Worm (Caenorhabditis elegans) whole organism, L2 larva: Measurements from ENCODE around the gene hcp-2.

Experiments
- C34F6.9 ChIP-seq: fragments of 150-350 bp; optimal IDR thresholded peaks from 2 replicates; lab custom pipeline; 2014; ENCODE audit warnings: missing biosample characterization, missing genetic modification characterization
- F13H6.1 ChIP-seq: sonication (generic microtip); optimal IDR thresholded peaks from 2 replicates; lab custom pipeline; 2016; ENCODE audit warnings: missing genetic modification characterization, missing compliant biosample characterization
- R02D3.7 ChIP-seq: fragments of 150-350 bp; optimal IDR thresholded peaks from 2 replicates; lab custom pipeline; 2014; ENCODE audit warnings: missing biosample characterization, missing genetic modification characterization
- Y55F3AM.14 ChIP-seq: fragments of 200-800 bp; sonication (Bioruptor generic); optimal IDR thresholded peaks from 2 replicates; lab custom pipeline; 2018; ENCODE audit warnings: mild to moderate bottlenecking, missing genetic modification characterization, missing compliant biosample characterization
- ZK546.5 ChIP-seq: sonication (generic microtip); optimal IDR thresholded peaks from 2 replicates; lab custom pipeline; 2017; ENCODE audit warnings: missing biosample characterization, missing genetic modification characterization
- alr-1 ChIP-seq: fragments of 150-350 bp; optimal IDR thresholded peaks from 2 replicates; lab custom pipeline; 2014; ENCODE audit warnings: missing biosample characterization, missing genetic modification characterization
- aly-2 ChIP-seq: fragments of 150-350 bp; optimal IDR thresholded peaks from 2 replicates; lab custom pipeline; 2014; ENCODE audit warnings: missing biosample characterization, missing genetic modification characterization
- ama-1 ChIP-seq: fragments of 150-350 bp; optimal IDR thresholded peaks from 2 replicates; lab custom pipeline; 2018; ENCODE audit warnings: inconsistent platforms
- blmp-1 ChIP-seq: sonication (generic microtip); optimal IDR thresholded peaks from 2 replicates; lab custom pipeline; 2017; ENCODE audit warnings: missing genetic modification characterization, mild to moderate bottlenecking, missing compliant biosample characterization, antibody characterized with exemption, moderate library complexity; ENCODE audit not compliant: insufficient read depth
- ceh-16 ChIP-seq: fragments of 150-350 bp; optimal IDR thresholded peaks from 2 replicates; lab custom pipeline; 2014; ENCODE audit warnings: missing biosample characterization, missing genetic modification characterization
- ceh-82 ChIP-seq: fragments of 150-350 bp; optimal IDR thresholded peaks from 2 replicates; lab custom pipeline; 2014; ENCODE audit warnings: missing biosample characterization, missing genetic modification characterization
- crh-2 ChIP-seq: sonication (generic microtip); optimal IDR thresholded peaks from 2 replicates; lab custom pipeline; 2017; ENCODE audit warnings: missing biosample characterization, missing genetic modification characterization
- dmd-4 ChIP-seq: sonication (generic microtip); optimal IDR thresholded peaks from 2 replicates; lab custom pipeline; 2017; ENCODE audit warnings: missing biosample characterization, missing genetic modification characterization
- fos-1 ChIP-seq: fragments of 150-350 bp; optimal IDR thresholded peaks from 2 replicates; lab custom pipeline; 2014; ENCODE audit warnings: missing biosample characterization, missing genetic modification characterization
- gmeb-1 ChIP-seq: fragments of 150-350 bp; optimal IDR thresholded peaks from 2 replicates; lab custom pipeline; 2014; ENCODE audit warnings: missing biosample characterization, missing genetic modification characterization
- lin-11 ChIP-seq: fragments of 150-350 bp; sonication (generic microtip); optimal IDR thresholded peaks from 2 replicates; lab custom pipeline; 2014; ENCODE audit warnings: missing biosample characterization, missing genetic modification characterization, inconsistent platforms, mixed read lengths
- lin-13 ChIP-seq: fragments of 150-350 bp; optimal IDR thresholded peaks from 2 replicates; lab custom pipeline; 2014; ENCODE audit warnings: missing biosample characterization, missing genetic modification reagents, missing genetic modification characterization
- lsy-2 ChIP-seq, 2 experiments: fragments of 150-350 bp in 1 of 2; sonication (generic microtip) in 1 of 2; optimal IDR thresholded peaks; 2 replicates each; lab custom pipeline; 2014 to 2017; ENCODE audit warnings: missing biosample characterization in 2 of 2, missing genetic modification characterization in 2 of 2
- mbf-1 ChIP-seq: sonication (generic microtip); optimal IDR thresholded peaks from 2 replicates; lab custom pipeline; 2017; ENCODE audit warnings: missing biosample characterization, missing genetic modification characterization
- nhr-10 ChIP-seq: sonication (generic microtip); optimal IDR thresholded peaks from 2 replicates; lab custom pipeline; 2017; ENCODE audit warnings: missing biosample characterization, missing genetic modification characterization
- nhr-11 ChIP-seq: fragments of 150-350 bp; optimal IDR thresholded peaks from 2 replicates; lab custom pipeline; 2014; ENCODE audit warnings: missing biosample characterization, missing genetic modification characterization
- nhr-12 ChIP-seq: fragments of 150-350 bp; optimal IDR thresholded peaks from 2 replicates; lab custom pipeline; 2014; ENCODE audit warnings: missing biosample characterization, missing genetic modification characterization
- nhr-129 ChIP-seq: fragments of 150-350 bp; optimal IDR thresholded peaks from 2 replicates; lab custom pipeline; 2014; ENCODE audit warnings: missing biosample characterization, missing genetic modification characterization
- nhr-21 ChIP-seq: fragments of 150-350 bp; optimal IDR thresholded peaks from 2 replicates; lab custom pipeline; 2014; ENCODE audit warnings: missing biosample characterization, missing genetic modification characterization
- nhr-23 ChIP-seq: fragments of 150-350 bp; optimal IDR thresholded peaks from 2 replicates; lab custom pipeline; 2014; ENCODE audit warnings: missing biosample characterization, missing genetic modification reagents, missing genetic modification characterization
- nhr-6 ChIP-seq: fragments of 150-350 bp; optimal IDR thresholded peaks from 2 replicates; lab custom pipeline; 2014; ENCODE audit warnings: missing biosample characterization, missing genetic modification characterization
- nhr-77 ChIP-seq: fragments of 150-350 bp; optimal IDR thresholded peaks from 2 replicates; lab custom pipeline; 2014; ENCODE audit warnings: missing biosample characterization, missing genetic modification characterization
- sem-4 ChIP-seq: fragments of 150-350 bp; optimal IDR thresholded peaks from 2 replicates; lab custom pipeline; 2014; ENCODE audit warnings: missing biosample characterization, missing genetic modification reagents, missing genetic modification characterization
- skn-1 ChIP-seq: sonication (generic microtip); optimal IDR thresholded peaks from 2 replicates; lab custom pipeline; 2017; ENCODE audit warnings: missing biosample characterization, missing genetic modification characterization
- sma-3 ChIP-seq: sonication (generic microtip); optimal IDR thresholded peaks from 2 replicates; lab custom pipeline; 2016; ENCODE audit warnings: missing genetic modification reagents, missing genetic modification characterization, missing compliant biosample characterization
- sma-9 ChIP-seq, 2 experiments: fragments of 150-350 bp in 1 of 2; sonication (generic microtip) in 1 of 2; optimal IDR thresholded peaks; 2 replicates each; lab custom pipeline; 2014 to 2016; ENCODE audit warnings: missing genetic modification characterization in 2 of 2, mild to moderate bottlenecking in 1 of 2, missing biosample characterization in 1 of 2, missing compliant biosample characterization in 1 of 2, missing genetic modification reagents in 1 of 2, moderate library complexity in 1 of 2
- snpc-4 ChIP-seq: fragments of 150-350 bp; optimal IDR thresholded peaks from 2 replicates; lab custom pipeline; 2014; ENCODE audit warnings: missing biosample characterization, missing genetic modification characterization
- unc-55 ChIP-seq: fragments of 150-350 bp; sonication (generic microtip); optimal IDR thresholded peaks from 3 replicates; lab custom pipeline; 2014; ENCODE audit warnings: missing biosample characterization, missing genetic modification reagents, missing genetic modification characterization
- unc-62 ChIP-seq: fragments of 150-350 bp; optimal IDR thresholded peaks from 2 replicates; lab custom pipeline; 2014; ENCODE audit warnings: missing biosample characterization, missing genetic modification reagents, missing genetic modification characterization
- ztf-1 ChIP-seq: fragments of 200-800 bp; sonication (Bioruptor generic); conservative IDR thresholded peaks from 2 replicates; pipeline ENCODE4 v1.3.6; 2022; ENCODE audit warnings: missing genetic modification characterization, missing compliant biosample characterization
- ztf-11 ChIP-seq: sonication (generic microtip); optimal IDR thresholded peaks from 2 replicates; lab custom pipeline; 2017; ENCODE audit warnings: missing biosample characterization, missing genetic modification characterization

Gene hcp-2

ce11 chrV:9679166-9679565 lies 33.5 kb downstream of the hcp-2 start, which contains the start of gene ZK287.9:
Gene ZK287.9 (plus strand): TSS chrV:9679357.
- TF ChIP-seq R02D3.7 (tag; lab: Kevin White, UChicago) (no peak), fos-1 (tag; lab: Kevin White, UChicago) (peak; percentile 63)

ce11 chrV:9680260-9680659 lies 34.6 kb downstream of the hcp-2 start:
- TF ChIP-seq sem-4 (tag; lab: Kevin White, UChicago) (no peak), alr-1 (tag; lab: Kevin White, UChicago) (no peak), C34F6.9 (no peak), nhr-77 (tag; lab: Kevin White, UChicago) (no peak), blmp-1 (tag; lab: Kevin White, UChicago) (no peak), lin-13 (GFP tag; lab: Kevin White, UChicago) (no peak), nhr-6 (tag; lab: Kevin White, UChicago) (no peak), nhr-129 (no peak), unc-62 (GFP tag; lab: Kevin White, UChicago) (no peak), ceh-16 (tag; lab: Kevin White, UChicago) (no peak), unc-55 (GFP tag; lab: Kevin White, UChicago) (no peak), ztf-11 (tag; lab: Kevin White, UChicago) (no peak), lin-11 (no peak), gmeb-1 (no peak), nhr-11 (tag; lab: Kevin White, UChicago) (no peak)
- TF ChIP-seq, all 48 proteins: peak for 0

- no peak for TF ChIP-seq lin-13 (GFP tag; lab: Kevin White, UChicago)
- no peak for TF ChIP-seq sma-3
- no peak for TF ChIP-seq mbf-1
- no peak for TF ChIP-seq aly-2 (tag; lab: Kevin White, UChicago)
Observed at ce11 chrV:9685559-9685958, 39.9 kb downstream of the hcp-2 start, which contains the start of gene ZK287.4. Gene ZK287.4 (minus strand): TSS chrV:9685659.

ce11 chrV:9689364-9689763 lies 43.7 kb downstream of the hcp-2 start:
- no peak for TF ChIP-seq ZK546.5 (tag; lab: Kevin White, UChicago)
- no peak for TF ChIP-seq sem-4 (tag; lab: Kevin White, UChicago)
- TF ChIP-seq Y55F3AM.14 (GFP tag; lab: Kevin White, UChicago), result no peak
- TF ChIP-seq fos-1 (tag; lab: Kevin White, UChicago), result no peak
- no peak for TF ChIP-seq nhr-12 (tag; lab: Kevin White, UChicago)
- TF ChIP-seq dmd-4 (tag; lab: Kevin White, UChicago), result no peak
- TF ChIP-seq nhr-77 (tag; lab: Kevin White, UChicago), result no peak
- TF ChIP-seq nhr-10 (tag; lab: Kevin White, UChicago), result no peak
- TF ChIP-seq snpc-4 (tag; lab: Kevin White, UChicago), result no peak
- no peak for TF ChIP-seq nhr-23
- TF ChIP-seq nhr-11 (tag; lab: Kevin White, UChicago), result no peak

- TF ChIP-seq nhr-129 (no peak), skn-1 (tag; lab: Kevin White, UChicago) (no peak), Y55F3AM.14 (GFP tag; lab: Kevin White, UChicago) (no peak), lin-11 (no peak), nhr-11 (tag; lab: Kevin White, UChicago) (no peak), ceh-82 (tag; lab: Kevin White, UChicago) (no peak), blmp-1 (tag; lab: Kevin White, UChicago) (no peak)
Observed at ce11 chrV:9690099-9690572, 44.5 kb downstream of the hcp-2 start, which contains the start of gene rbx-1. Gene rbx-1 (minus strand): TSS chrV:9690522.

ce11 chrV:9690728-9691127 lies 45.1 kb downstream of the hcp-2 start:
- TF ChIP-seq nhr-129 (peak; percentile 32), sem-4 (tag; lab: Kevin White, UChicago) (peak; percentile 56), ama-1 (lab: Kevin White, UChicago) (no peak), C34F6.9 (peak; percentile 72), sma-9 (GFP tag; optimal IDR thresholded peaks at IDR 0.05; lab: Kevin White, UChicago) (peak; percentile 43), sma-9 (tag; optimal IDR thresholded peaks at IDR 0.05; lab: Kevin White, UChicago) (no peak), crh-2 (tag; lab: Kevin White, UChicago) (peak; percentile 58), nhr-21 (tag; lab: Kevin White, UChicago) (peak; percentile 24), F13H6.1 (tag; lab: Kevin White, UChicago) (peak; percentile 4), mbf-1 (no peak), lsy-2 (tag; optimal IDR thresholded peaks at IDR 0.05; lab: Kevin White, UChicago) (peak; percentile 64 to 92), unc-55 (GFP tag; lab: Kevin White, UChicago) (peak; percentile 43), gmeb-1 (peak; percentile 49), blmp-1 (tag; lab: Kevin White, UChicago) (peak; percentile 98), ztf-1 (no peak), ceh-16 (tag; lab: Kevin White, UChicago) (no peak), nhr-6 (tag; lab: Kevin White, UChicago) (peak; percentile 51), sma-3 (peak; percentile 43), fos-1 (tag; lab: Kevin White, UChicago) (peak; percentile 55)
